Worm (Caenorhabditis elegans) whole organism, L2 larva: Measurements from ENCODE around the gene pisy-1.

Experiments used
- alr-1 ChIP-seq: fragments of 150-350 bp; optimal IDR thresholded peaks from 2 replicates; lab custom pipeline; 2014; ENCODE audit warnings: missing biosample characterization, missing genetic modification characterization
- ceh-16 ChIP-seq: fragments of 150-350 bp; optimal IDR thresholded peaks from 2 replicates; lab custom pipeline; 2014; ENCODE audit warnings: missing biosample characterization, missing genetic modification characterization
- dmd-4 ChIP-seq: sonication (generic microtip); optimal IDR thresholded peaks from 2 replicates; lab custom pipeline; 2017; ENCODE audit warnings: missing biosample characterization, missing genetic modification characterization
- elt-1 ChIP-seq: fragments of 150-350 bp; optimal IDR thresholded peaks from 2 replicates; lab custom pipeline; 2014; ENCODE audit warnings: missing biosample characterization, missing genetic modification characterization
- gmeb-1 ChIP-seq: fragments of 150-350 bp; optimal IDR thresholded peaks from 2 replicates; lab custom pipeline; 2014; ENCODE audit warnings: missing biosample characterization, missing genetic modification characterization
- lin-13 ChIP-seq: fragments of 150-350 bp; optimal IDR thresholded peaks from 2 replicates; lab custom pipeline; 2014; ENCODE audit warnings: missing biosample characterization, missing genetic modification reagents, missing genetic modification characterization
- nhr-23 ChIP-seq: fragments of 150-350 bp; optimal IDR thresholded peaks from 2 replicates; lab custom pipeline; 2014; ENCODE audit warnings: missing biosample characterization, missing genetic modification reagents, missing genetic modification characterization

The pisy-1 gene

DNA sequence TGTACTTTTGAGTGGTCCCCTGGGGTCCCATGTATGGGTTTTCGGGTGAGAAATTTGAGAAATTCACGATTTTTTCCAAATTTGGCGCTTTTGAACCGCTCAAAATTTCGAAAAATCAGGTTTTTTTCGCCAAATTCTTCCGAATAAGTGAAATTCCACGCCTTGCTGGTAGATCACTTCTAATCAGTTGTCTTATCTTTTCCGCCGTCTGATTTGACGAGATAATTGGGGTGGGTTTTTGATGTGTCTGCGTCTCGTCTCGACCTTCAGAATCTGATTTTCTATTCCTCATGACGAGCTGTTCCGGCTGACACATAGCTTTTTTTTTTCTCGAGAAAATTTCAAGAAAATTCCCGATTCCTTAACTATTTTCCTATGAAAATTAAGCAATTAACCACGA is 48.8 kb downstream of the pisy-1 start:
- TF ChIP-seq lin-13 (no peak), dmd-4 (tag; lab: Kevin White, UChicago) (no peak), ceh-16 (tag; lab: Kevin White, UChicago) (no peak), elt-1 (tag; lab: Kevin White, UChicago) (no peak), nhr-23 (tag; lab: Kevin White, UChicago) (no peak), alr-1 (tag; lab: Kevin White, UChicago) (no peak), gmeb-1 (tag; lab: Kevin White, UChicago) (no peak)
- TF ChIP-seq, all 48 proteins: peak for 0
